Worm (Caenorhabditis elegans) whole organism, L4/young adult: ENCODE results near the gene srw-41.

Experiments
- W03F9.2 ChIP-seq: fragments of 150-350 bp; optimal IDR thresholded peaks from 2 replicates; lab custom pipeline; 2014; ENCODE audit warnings: missing biosample characterization, missing genetic modification characterization
- him-1 ChIP-seq: sonication (generic microtip); optimal IDR thresholded peaks from 2 replicates; lab custom pipeline; 2016; ENCODE audit warnings: missing genotype, missing genetic modification reagents, missing genetic modification characterization, missing compliant biosample characterization

DNA sequence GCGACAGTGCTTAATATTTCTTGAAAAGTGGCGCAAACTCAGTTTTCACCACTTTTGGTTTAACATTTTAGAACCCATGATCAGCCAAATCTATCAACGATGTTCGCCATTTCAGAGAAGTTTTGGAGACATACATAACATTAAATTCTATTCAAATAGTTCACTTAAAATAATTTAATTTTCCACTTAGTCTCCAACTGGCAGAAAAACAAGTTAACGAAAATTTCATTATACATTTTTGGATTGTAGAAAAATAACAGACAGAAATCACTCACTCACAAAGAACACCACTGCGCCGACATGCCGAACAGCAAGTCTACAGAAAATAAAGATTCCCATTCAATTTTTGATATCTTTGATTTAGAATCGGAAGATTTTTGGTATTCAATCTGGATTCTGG lies 17.3 kb upstream of the srw-41 start, which contains the start of gene srw-44:
- no peak for TF ChIP-seq him-1 (tag; lab: Kevin White, UChicago)
- no peak for TF ChIP-seq W03F9.2
